Worm (Caenorhabditis elegans): Measurements from ENCODE around the gene C17C3.5.

The C17C3.5 gene

DNA sequence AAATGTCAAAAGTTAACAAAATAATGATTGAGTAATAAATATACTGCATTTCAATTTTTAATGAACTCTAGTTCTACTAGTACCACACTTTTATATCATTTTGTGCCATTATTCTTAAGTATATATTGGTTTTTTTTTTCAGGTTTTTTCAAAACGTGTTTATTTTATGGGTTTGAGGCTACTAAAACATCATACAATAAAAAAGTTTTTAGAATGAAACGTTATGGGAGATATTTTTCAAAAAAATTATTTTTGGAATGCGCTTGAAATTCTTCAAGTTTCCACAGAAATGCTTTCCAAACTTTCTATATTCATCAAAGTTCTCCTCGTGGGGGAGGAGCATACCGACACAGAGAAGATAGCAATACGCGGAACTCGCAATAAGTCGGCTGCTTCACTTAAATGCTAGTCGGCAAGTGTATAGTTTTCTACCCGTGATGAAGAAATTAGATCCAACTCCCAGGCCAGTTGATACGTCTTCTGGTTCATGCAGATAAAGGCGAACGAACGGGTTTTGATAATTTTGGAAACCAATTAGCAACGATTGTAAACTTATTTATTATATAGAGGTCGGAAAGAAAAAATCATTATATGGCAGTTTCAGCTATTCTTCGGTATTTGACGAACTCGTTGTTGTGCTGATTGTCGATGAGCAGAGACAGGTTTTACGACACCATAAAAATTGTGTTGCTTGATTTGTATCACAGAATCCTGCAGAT is 47.9 kb downstream of the C17C3.5 start, which contains the start of gene C17G10.10 (continued):
- TF ChIP-seq fkh-8 (tag; optimal IDR thresholded peaks at IDR 0.05) (no peak), isw-1 (GFP tag; IDR thresholded peaks at IDR 0.05) (no peak; the same call in 1 of the 2 replicates), hlh-17 (GFP tag; optimal IDR thresholded peaks at IDR 0.05; ENCODE audit: borderline replicate concordance) (peak; percentile 59), ceh-8 (GFP tag; optimal IDR thresholded peaks at IDR 0.05) (no peak), mdl-1 (tag; optimal IDR thresholded peaks at IDR 0.05) (peak in 1 of 2 experiments; percentile 82), F16B12.6 (tag; optimal IDR thresholded peaks at IDR 0.05) (peak; percentile 14), elt-2 (tag; optimal IDR thresholded peaks at IDR 0.05) (peak; percentile 93), rnt-1 (tag; optimal IDR thresholded peaks at IDR 0.05) (peak; percentile 92), unc-30 (tag; optimal IDR thresholded peaks at IDR 0.05) (no peak), ets-5 (GFP tag; IDR thresholded peaks at IDR 0.05) (no peak), ztf-4 (tag; optimal IDR thresholded peaks at IDR 0.05) (peak; percentile 73), lin-13 (GFP tag; optimal IDR thresholded peaks at IDR 0.05) (peak; percentile 57), nhr-11 (tag; optimal IDR thresholded peaks at IDR 0.05) (peak; percentile 35), ces-1 (GFP tag; optimal IDR thresholded peaks at IDR 0.05) (no peak), skn-1 (tag; optimal IDR thresholded peaks at IDR 0.05) (no peak), lir-3 (tag; optimal IDR thresholded peaks at IDR 0.05; ENCODE audit: poor library complexity) (peak; percentile 28), pqm-1 (tag; optimal IDR thresholded peaks at IDR 0.05) (no peak), alr-1 (tag; optimal IDR thresholded peaks at IDR 0.05; ENCODE audit: borderline replicate concordance) (no peak), nhr-28 (tag; optimal IDR thresholded peaks at IDR 0.05) (no peak), unc-62 (GFP tag; optimal IDR thresholded peaks at IDR 0.05) (no peak), grh-1 (GFP tag; IDR thresholded peaks at IDR 0.05) (peak; percentile 72), sox-4 (tag; optimal IDR thresholded peaks at IDR 0.05) (no peak), nhr-76 (tag; optimal IDR thresholded peaks at IDR 0.05) (no peak), lin-35 (GFP tag; optimal IDR thresholded peaks at IDR 0.05) (peak; percentile 34 to 76), nhr-20 (tag; optimal IDR thresholded peaks at IDR 0.05) (peak; percentile 95), xbp-1 (tag; optimal IDR thresholded peaks at IDR 0.05) (peak; percentile 63), nhr-71 (tag; optimal IDR thresholded peaks at IDR 0.05) (peak; percentile 89), unc-86 (tag; optimal IDR thresholded peaks at IDR 0.05) (peak; percentile 11), nhr-84 (tag; optimal IDR thresholded peaks at IDR 0.05) (no peak), jun-1 (tag; optimal IDR thresholded peaks at IDR 0.05) (peak; percentile 56), ama-1 (optimal IDR thresholded peaks at IDR 0.05) (peak; percentile 95), ceh-88 (GFP tag; IDR thresholded peaks at IDR 0.05) (no peak), irx-1 (tag; optimal IDR thresholded peaks at IDR 0.05) (peak; percentile 63)

Data from whole organism, L1 larva.